Fruit fly (Drosophila melanogaster) Kc167 (cell line): ENCODE results near the gene Lint-O.

Source experiments
- Myc ChIP-seq: fragments of >200 bp; optimal IDR thresholded peaks from 2 replicates; lab custom pipeline; 2017; ENCODE audit warnings: missing external identifiers
- Sin3A ChIP-seq: fragments of >200 bp; optimal IDR thresholded peaks from 2 replicates; lab custom pipeline; 2018; ENCODE audit warnings: missing external identifiers
- h ChIP-seq: fragments of >200 bp; optimal IDR thresholded peaks from 3 replicates; lab custom pipeline; 2018; ENCODE audit warnings: missing external identifiers
- insv ChIP-seq: fragments of >200 bp; optimal IDR thresholded peaks from 3 replicates; lab custom pipeline; 2018; ENCODE audit warnings: missing external identifiers
- psq ChIP-seq: fragments of >200 bp; optimal IDR thresholded peaks from 2 replicates; lab custom pipeline; 2017; ENCODE audit warnings: missing external identifiers
- ttk ChIP-seq: sonication (Bioruptor generic); optimal IDR thresholded peaks from 2 replicates; lab custom pipeline; 2017; ENCODE audit warnings: missing external identifiers

The Lint-O gene

dm6 chrX:2661758-2662157 lies 36.7 kb upstream of the Lint-O start:
- no peak for TF ChIP-seq Sin3A (lab: Kevin White, UChicago)

DNA sequence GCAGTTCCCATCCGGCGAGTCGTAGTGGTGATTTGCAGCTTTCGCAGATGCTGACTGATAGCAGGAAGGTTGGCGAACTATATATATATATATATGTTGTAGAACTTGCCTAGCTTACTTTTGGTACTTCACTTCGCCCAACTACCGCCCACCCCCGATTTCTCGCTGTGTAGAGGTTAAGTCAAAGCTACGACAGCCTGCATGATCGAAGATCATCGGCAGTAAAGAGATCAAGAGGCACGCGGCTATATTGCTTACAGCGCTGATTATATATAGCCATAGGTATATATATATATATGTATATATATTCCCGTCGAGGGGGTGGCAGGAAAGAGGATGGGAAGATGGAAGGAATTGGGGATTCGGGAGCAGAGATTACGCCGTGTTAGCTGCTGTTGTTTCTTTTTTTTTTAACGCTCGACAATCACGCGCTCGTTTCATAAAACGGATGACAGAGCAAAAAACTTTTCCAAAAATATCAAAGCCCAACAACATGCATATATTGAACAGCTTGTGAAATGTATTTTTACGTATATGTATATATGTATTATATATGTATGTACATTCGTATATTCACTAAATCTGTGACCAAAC lies 35.9 kb upstream of the Lint-O start:
- no peak for TF ChIP-seq Sin3A (lab: Kevin White, UChicago)
- TF ChIP-seq Myc (lab: Kevin White, UChicago), result no peak
- TF ChIP-seq psq (lab: Kevin White, UChicago), result no peak
- TF ChIP-seq insv (lab: Kevin White, UChicago), result no peak
- TF ChIP-seq ttk (lab: Kevin White, UChicago), result no peak
- TF ChIP-seq h (lab: Kevin White, UChicago), result no peak

DNA sequence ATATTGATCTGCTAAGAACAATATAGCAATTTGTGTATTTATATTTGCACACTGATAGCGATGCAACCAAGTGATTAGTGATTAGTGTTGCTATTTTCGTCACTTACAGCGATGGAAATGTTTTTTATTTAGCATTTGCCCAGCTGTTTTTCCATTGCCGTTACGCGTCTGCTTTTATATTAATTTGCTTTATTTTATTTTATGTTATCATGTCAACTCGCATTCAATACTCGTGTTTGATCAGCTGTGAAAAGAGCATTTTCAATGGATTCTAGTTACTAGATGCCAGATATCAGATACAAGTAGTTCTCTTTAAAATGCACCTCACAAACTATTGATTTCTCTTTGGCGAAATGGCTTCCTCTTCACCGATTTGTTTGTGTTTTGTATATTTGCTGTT lies 35.1 kb upstream of the Lint-O start:
- TF ChIP-seq Sin3A (lab: Kevin White, UChicago), result no peak

dm6 chrX:2677024-2677589 lies 21.4 kb upstream of the Lint-O start:
- no peak for TF ChIP-seq psq (lab: Kevin White, UChicago)
- TF ChIP-seq Sin3A (lab: Kevin White, UChicago), result no peak
- TF ChIP-seq ttk (lab: Kevin White, UChicago), result no peak
- TF ChIP-seq insv (lab: Kevin White, UChicago), result no peak
- TF ChIP-seq h (lab: Kevin White, UChicago), result no peak
- TF ChIP-seq Myc (lab: Kevin White, UChicago), result no peak

DNA sequence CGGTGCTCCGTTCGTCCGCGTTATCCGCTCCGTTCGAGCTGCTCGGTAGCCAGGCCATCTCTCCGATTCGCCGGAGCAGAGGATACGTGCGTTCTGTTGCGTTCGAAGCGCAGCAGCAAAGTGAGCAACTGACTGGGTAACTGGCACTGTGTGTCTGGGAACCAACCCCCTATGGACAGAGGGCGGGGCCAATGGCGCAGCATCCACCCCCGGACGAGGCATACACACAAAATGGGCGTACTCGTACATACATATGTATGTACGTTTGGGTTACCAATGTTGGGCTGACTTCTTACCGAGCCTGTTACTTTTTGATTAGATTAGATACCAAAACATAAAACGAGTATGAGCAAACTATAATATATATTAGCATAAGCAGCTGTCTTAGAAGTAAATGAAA lies 16.9 kb upstream of the Lint-O start, which contains the start of gene HLH3B:
Gene HLH3B, minus strand, starts transcription at position 123 of the 400 bp plus-strand sequence.
- no peak for TF ChIP-seq Sin3A (lab: Kevin White, UChicago)
- no peak for TF ChIP-seq Myc (lab: Kevin White, UChicago)
- TF ChIP-seq h (lab: Kevin White, UChicago), result no peak
- TF ChIP-seq insv (lab: Kevin White, UChicago), result no peak

dm6 chrX:2682832-2683231 lies 15.7 kb upstream of the Lint-O start, which contains the start of gene CG2652:
CG2652 (minus strand) TSS chrX:2682932.
- no peak for TF ChIP-seq h (lab: Kevin White, UChicago)
- no peak for TF ChIP-seq ttk (lab: Kevin White, UChicago)
- TF ChIP-seq Myc (lab: Kevin White, UChicago), result no peak
- no peak for TF ChIP-seq insv (lab: Kevin White, UChicago)
- no peak for TF ChIP-seq Sin3A (lab: Kevin White, UChicago)
- TF ChIP-seq psq (lab: Kevin White, UChicago), result no peak

DNA sequence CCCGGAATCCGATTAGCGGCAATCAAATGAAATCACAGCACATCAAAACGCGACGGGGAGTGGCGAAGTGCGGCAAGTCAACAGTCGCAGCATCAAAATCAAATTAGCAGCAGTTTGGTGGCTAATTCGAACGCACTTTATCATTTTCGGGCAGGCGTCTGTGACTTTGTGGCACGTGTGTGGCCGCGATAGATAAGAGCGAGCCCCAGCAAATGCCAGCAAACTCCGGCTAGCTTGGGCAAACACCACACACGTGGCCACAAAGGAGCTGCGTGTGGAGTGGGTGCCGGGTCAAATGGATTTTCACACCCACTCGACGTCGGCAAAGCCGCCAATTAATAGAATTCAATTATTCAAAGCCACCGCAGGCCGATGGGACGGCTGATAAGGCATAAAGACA lies 14.6 kb upstream of the Lint-O start:
- TF ChIP-seq Myc (lab: Kevin White, UChicago), result no peak
- no peak for TF ChIP-seq h (lab: Kevin White, UChicago)
- TF ChIP-seq Sin3A (lab: Kevin White, UChicago), result no peak
- no peak for TF ChIP-seq ttk (lab: Kevin White, UChicago)
- no peak for TF ChIP-seq insv (lab: Kevin White, UChicago)
- TF ChIP-seq psq (lab: Kevin White, UChicago), result no peak

dm6 chrX:2684442-2684841 lies 14.1 kb upstream of the Lint-O start:
- TF ChIP-seq Sin3A (lab: Kevin White, UChicago) (no peak), insv (lab: Kevin White, UChicago) (no peak), ttk (lab: Kevin White, UChicago) (no peak), psq (lab: Kevin White, UChicago) (no peak), h (lab: Kevin White, UChicago) (no peak), Myc (lab: Kevin White, UChicago) (no peak)

dm6 chrX:2685022-2685421 lies 13.5 kb upstream of the Lint-O start:
- TF ChIP-seq Sin3A (lab: Kevin White, UChicago), result no peak
- no peak for TF ChIP-seq Myc (lab: Kevin White, UChicago)
- no peak for TF ChIP-seq h (lab: Kevin White, UChicago)
- TF ChIP-seq psq (lab: Kevin White, UChicago), result no peak

DNA sequence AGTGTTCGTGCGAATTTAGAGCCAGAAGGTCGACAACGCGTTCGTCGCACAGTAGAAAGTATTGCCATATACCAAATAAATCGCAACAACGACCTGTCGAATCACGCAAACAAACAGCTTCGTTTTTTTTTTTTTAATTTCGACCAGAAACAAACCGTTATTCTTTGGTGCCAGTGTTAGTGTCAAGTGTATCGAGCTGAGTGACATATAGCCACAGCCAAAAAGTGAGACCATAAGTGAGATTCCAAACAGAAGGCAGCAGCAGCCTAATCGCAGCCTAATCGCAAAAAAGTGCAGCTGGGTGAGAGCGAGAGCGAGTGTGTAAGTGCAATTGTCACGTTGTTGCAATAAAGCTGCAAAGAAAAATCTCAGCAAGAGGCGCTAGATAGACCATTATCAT lies 12.9 kb upstream of the Lint-O start, which contains the start of gene per:
Gene per, plus strand, starts transcription at position 1 of the 400 bp plus-strand sequence.
- TF ChIP-seq ttk (lab: Kevin White, UChicago) (no peak), h (lab: Kevin White, UChicago) (no peak), insv (lab: Kevin White, UChicago) (no peak), Myc (lab: Kevin White, UChicago) (no peak), Sin3A (lab: Kevin White, UChicago) (no peak), psq (lab: Kevin White, UChicago) (no peak)

dm6 chrX:2686930-2687329 lies 11.6 kb upstream of the Lint-O start:
- TF ChIP-seq ttk (lab: Kevin White, UChicago), result no peak
- no peak for TF ChIP-seq h (lab: Kevin White, UChicago)
- no peak for TF ChIP-seq insv (lab: Kevin White, UChicago)
- TF ChIP-seq Myc (lab: Kevin White, UChicago), result no peak
- TF ChIP-seq Sin3A (lab: Kevin White, UChicago), result no peak
- no peak for TF ChIP-seq psq (lab: Kevin White, UChicago)

DNA sequence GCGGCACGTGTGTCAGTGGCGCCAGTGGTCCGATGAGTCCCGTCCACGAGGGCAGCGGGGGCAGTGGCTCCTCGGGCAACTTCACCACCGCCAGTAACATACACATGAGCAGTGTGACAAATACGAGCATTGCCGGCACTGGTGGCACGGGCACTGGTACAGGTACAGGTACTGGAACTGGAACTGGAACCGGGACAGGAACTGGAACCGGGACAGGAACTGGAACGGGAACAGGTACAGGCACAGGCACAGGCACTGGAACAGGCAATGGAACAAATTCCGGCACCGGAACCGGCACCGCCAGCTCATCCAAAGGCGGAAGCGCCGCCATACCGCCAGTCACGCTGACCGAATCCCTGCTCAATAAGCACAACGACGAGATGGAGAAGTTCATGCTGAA lies 8.1 kb upstream of the Lint-O start:
- TF ChIP-seq insv (lab: Kevin White, UChicago), result no peak
- TF ChIP-seq Myc (lab: Kevin White, UChicago), result no peak
- TF ChIP-seq psq (lab: Kevin White, UChicago), result no peak
- TF ChIP-seq ttk (lab: Kevin White, UChicago), result no peak
